Worm (Caenorhabditis elegans) whole organism, young adult: ENCODE results near the gene F22F7.8.
A peak's percentile ranks its signal among the peaks of the same experiment; 100 is the strongest.

Experiments used
- B0336.3 ChIP-seq: fragments of 200-800 bp; sonication (Bioruptor generic); IDR thresholded peaks from 2 replicates; pipeline ENCODE4 v1.3.6; 2022; ENCODE audit warnings: missing genetic modification characterization, missing compliant biosample characterization
- F22D6.2 ChIP-seq: sonication (generic microtip); optimal IDR thresholded peaks from 2 replicates; lab custom pipeline; 2016; ENCODE audit warnings: mild to moderate bottlenecking, missing genetic modification characterization, missing compliant biosample characterization
- F37B4.10 ChIP-seq: fragments of 200-800 bp; sonication (Bioruptor generic); IDR thresholded peaks from 2 replicates; pipeline ENCODE4 v1.3.6; 2022; ENCODE audit warnings: missing genetic modification characterization, missing compliant biosample characterization
- F57A8.1 ChIP-seq: fragments of 200-800 bp; sonication (Bioruptor generic); optimal IDR thresholded peaks from 2 replicates; lab custom pipeline; 2018; ENCODE audit warnings: mild to moderate bottlenecking, missing genetic modification characterization, moderate library complexity, missing compliant biosample characterization
- F57C9.4 ChIP-seq: sonication (generic microtip); optimal IDR thresholded peaks from 2 replicates; lab custom pipeline; 2017; ENCODE audit warnings: mild to moderate bottlenecking, missing genetic modification characterization, missing compliant biosample characterization
- K12H6.12 ChIP-seq: fragments of 200-800 bp; sonication (Bioruptor generic); optimal IDR thresholded peaks from 2 replicates; lab custom pipeline; 2018; ENCODE audit warnings: mild to moderate bottlenecking, missing genetic modification characterization, missing compliant biosample characterization
- T07F8.4 ChIP-seq: sonication (generic microtip); optimal IDR thresholded peaks from 2 replicates; lab custom pipeline; 2016; ENCODE audit warnings: mild to moderate bottlenecking, missing genetic modification characterization, moderate library complexity, missing compliant biosample characterization
- Y67H2A.10 ChIP-seq: fragments of 200-800 bp; sonication (Bioruptor generic); conservative IDR thresholded peaks from 2 replicates; pipeline ENCODE4 v1.3.6; 2022; ENCODE audit warnings: missing genetic modification reagents, missing genetic modification characterization, missing compliant biosample characterization
- Y79H2A.3 ChIP-seq: fragments of 200-800 bp; sonication (Bioruptor generic); conservative IDR thresholded peaks from 2 replicates; pipeline ENCODE4 v1.3.6; 2022; ENCODE audit warnings: missing genetic modification reagents, missing genetic modification characterization, missing compliant biosample characterization
- ZK185.1 ChIP-seq: sonication (generic microtip); optimal IDR thresholded peaks from 2 replicates; lab custom pipeline; 2016; ENCODE audit warnings: mild to moderate bottlenecking, missing genetic modification characterization, missing compliant biosample characterization; ENCODE audit not compliant: poor library complexity, severe bottlenecking
- atf-7 ChIP-seq: sonication (generic microtip); optimal IDR thresholded peaks from 2 replicates; lab custom pipeline; 2017; ENCODE audit warnings: mild to moderate bottlenecking, missing genetic modification characterization, missing compliant biosample characterization
- attf-6 ChIP-seq: fragments of 200-800 bp; sonication (Bioruptor generic); IDR thresholded peaks from 2 replicates; pipeline ENCODE4 v1.3.6; 2022; ENCODE audit warnings: missing genetic modification reagents, missing genetic modification characterization, missing compliant biosample characterization
- bed-2 ChIP-seq: fragments of 200-800 bp; sonication (Bioruptor generic); IDR thresholded peaks from 2 replicates; pipeline ENCODE4 v1.3.6; 2022; ENCODE audit warnings: missing genetic modification reagents, missing genetic modification characterization, missing compliant biosample characterization
- ceh-100 ChIP-seq: fragments of 200-800 bp; sonication (Bioruptor generic); IDR thresholded peaks from 2 replicates; pipeline ENCODE4 v1.3.6; 2022; ENCODE audit warnings: missing genetic modification reagents, missing genetic modification characterization, missing compliant biosample characterization
- ceh-40 ChIP-seq: fragments of 200-800 bp; sonication (Bioruptor generic); IDR thresholded peaks from 2 replicates; pipeline ENCODE4 v1.3.6; 2022; ENCODE audit warnings: missing genetic modification characterization, missing compliant biosample characterization
- ceh-58 ChIP-seq: fragments of 200-800 bp; sonication (Bioruptor generic); IDR thresholded peaks from 2 replicates; pipeline ENCODE4 v1.3.6; 2022; ENCODE audit warnings: missing genetic modification characterization, missing compliant biosample characterization
- die-1 ChIP-seq: sonication (generic microtip); optimal IDR thresholded peaks from 2 replicates; lab custom pipeline; 2016; ENCODE audit warnings: missing genotype, mild to moderate bottlenecking, missing genetic modification characterization, missing compliant biosample characterization
- dpl-1 ChIP-seq: fragments of 150-350 bp; optimal IDR thresholded peaks from 2 replicates; lab custom pipeline; 2014; ENCODE audit warnings: missing biosample characterization, missing genetic modification reagents, missing genetic modification characterization
- efl-1 ChIP-seq: fragments of 150-350 bp; optimal IDR thresholded peaks from 2 replicates; lab custom pipeline; 2014; ENCODE audit warnings: missing biosample characterization, missing genetic modification reagents, missing genetic modification characterization
- egl-18 ChIP-seq: fragments of 200-800 bp; sonication (Bioruptor generic); IDR thresholded peaks from 2 replicates; pipeline ENCODE4 v1.3.6; 2022; ENCODE audit warnings: missing genetic modification reagents, missing genetic modification characterization, missing compliant biosample characterization
- ekl-4 ChIP-seq: fragments of 200-800 bp; sonication (Bioruptor generic); IDR thresholded peaks from 2 replicates; pipeline ENCODE4 v1.3.6; 2022; ENCODE audit warnings: missing genetic modification reagents, missing genetic modification characterization, missing compliant biosample characterization
- hmg-20 ChIP-seq: fragments of 200-800 bp; sonication (Bioruptor generic); IDR thresholded peaks from 2 replicates; pipeline ENCODE4 v1.3.6; 2022; ENCODE audit warnings: missing genetic modification reagents, missing genetic modification characterization, missing compliant biosample characterization
- hrde-1 ChIP-seq: sonication (generic microtip); optimal IDR thresholded peaks from 2 replicates; lab custom pipeline; 2016; ENCODE audit warnings: missing genetic modification characterization, mild to moderate bottlenecking, missing compliant biosample characterization, moderate library complexity, missing genotype, missing genetic modification reagents, borderline replicate concordance
- lin-35 ChIP-seq, 3 experiments: fragments of 150-350 bp in 2 of 3; sonication (generic microtip) in 1 of 3; optimal IDR thresholded peaks; 2 replicates each; lab custom pipeline; 2014 to 2018; ENCODE audit warnings: missing biosample characterization in 3 of 3, missing genetic modification characterization in 3 of 3, missing genetic modification reagents in 3 of 3
- madf-8 ChIP-seq: fragments of 200-800 bp; sonication (Bioruptor generic); conservative IDR thresholded peaks from 2 replicates; pipeline ENCODE4 v1.3.6; 2022; ENCODE audit warnings: missing genetic modification reagents, missing genetic modification characterization, missing compliant biosample characterization
- nfya-1 ChIP-seq: sonication (generic microtip); optimal IDR thresholded peaks from 2 replicates; lab custom pipeline; 2017; ENCODE audit warnings: antibody characterized with exemption, missing compliant biosample characterization, missing genetic modification characterization, borderline replicate concordance; ENCODE audit not compliant: insufficient read depth
- nfya-2 ChIP-seq: fragments of 200-800 bp; sonication (Bioruptor generic); IDR thresholded peaks from 2 replicates; pipeline ENCODE4 v1.3.6; 2022; ENCODE audit warnings: missing genetic modification reagents, missing genetic modification characterization, missing compliant biosample characterization
- nhr-27 ChIP-seq: fragments of 200-800 bp; sonication (Bioruptor generic); optimal IDR thresholded peaks from 2 replicates; lab custom pipeline; 2018; ENCODE audit warnings: mild to moderate bottlenecking, missing genetic modification characterization, moderate library complexity, missing compliant biosample characterization
- pha-4 ChIP-seq: fragments of 150-350 bp; sonication (generic microtip); optimal IDR thresholded peaks from 2 replicates; lab custom pipeline; 2014; ENCODE audit warnings: missing biosample characterization, missing genetic modification reagents, missing genetic modification characterization
- sptf-2 ChIP-seq: fragments of 200-800 bp; sonication (Bioruptor generic); optimal IDR thresholded peaks from 2 replicates; lab custom pipeline; 2018; ENCODE audit warnings: mild to moderate bottlenecking, missing genetic modification characterization, missing compliant biosample characterization
- tbx-9 ChIP-seq: sonication (generic microtip); optimal IDR thresholded peaks from 2 replicates; lab custom pipeline; 2016; ENCODE audit warnings: borderline replicate concordance, missing genetic modification characterization, inconsistent platforms, missing compliant biosample characterization
- zim-3 ChIP-seq: sonication (generic microtip); optimal IDR thresholded peaks from 2 replicates; lab custom pipeline; 2017; ENCODE audit warnings: mild to moderate bottlenecking, missing genetic modification characterization, moderate library complexity, missing compliant biosample characterization
- ztf-18 ChIP-seq: sonication (generic microtip); optimal IDR thresholded peaks from 2 replicates; lab custom pipeline; 2016; ENCODE audit warnings: missing genotype, mild to moderate bottlenecking, missing genetic modification characterization, missing compliant biosample characterization

F22F7.8 gene

DNA sequence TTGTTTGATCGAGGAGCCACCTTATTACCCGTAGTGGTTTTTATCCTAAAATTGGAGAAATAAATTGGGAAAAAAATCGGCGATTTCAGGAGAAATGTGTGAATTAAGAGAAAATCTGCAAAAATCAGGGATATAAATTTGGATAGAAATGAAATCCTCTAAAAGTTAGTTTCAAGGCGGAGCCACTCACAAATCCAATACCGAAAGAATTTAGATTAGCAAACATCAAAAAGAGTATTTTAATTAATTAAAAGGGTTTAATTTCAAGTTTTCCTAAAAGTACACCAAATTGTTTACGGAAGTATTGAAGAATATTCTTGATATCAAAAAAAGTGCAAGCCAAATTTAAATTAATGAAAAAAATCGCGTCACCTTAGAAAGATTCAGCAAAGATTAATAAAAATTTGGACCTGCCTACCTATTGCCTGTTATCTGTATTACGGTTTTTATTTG is at the start of gene F22F7.8:
Gene F22F7.8, minus strand, starts transcription at position 51 of the 453 bp plus-strand sequence.
- TF ChIP-seq ceh-40 (GFP tag; lab: Robert Waterston, UW): no peak
- TF ChIP-seq nfya-1 (tag; lab: Kevin White, UChicago): no peak
- TF ChIP-seq K12H6.12 (tag; lab: Kevin White, UChicago): no peak
- no peak for TF ChIP-seq hrde-1 (tag; lab: Kevin White, UChicago)
- no peak for TF ChIP-seq Y79H2A.3 (GFP tag; lab: Robert Waterston, UW)
- no peak for TF ChIP-seq F22D6.2 (tag; lab: Kevin White, UChicago)
- no peak for TF ChIP-seq F57A8.1
- no peak for TF ChIP-seq F37B4.10 (GFP tag; lab: Robert Waterston, UW)
- TF ChIP-seq ZK185.1 (tag; lab: Kevin White, UChicago): no peak
- TF ChIP-seq ceh-58: no peak
- no peak for TF ChIP-seq egl-18 (GFP tag; lab: Robert Waterston, UW)
- TF ChIP-seq tbx-9: no peak
- no peak for TF ChIP-seq T07F8.4 (tag; lab: Kevin White, UChicago)
- TF ChIP-seq nfya-2 (GFP tag; lab: Robert Waterston, UW): no peak
- TF ChIP-seq ekl-4 (GFP tag; lab: Robert Waterston, UW): no peak
- no peak for TF ChIP-seq nhr-27 (tag; lab: Kevin White, UChicago)
- TF ChIP-seq Y67H2A.10 (GFP tag; lab: Robert Waterston, UW): no peak
- no peak for TF ChIP-seq attf-6 (GFP tag; lab: Robert Waterston, UW)
- no peak for TF ChIP-seq pha-4 (tag; lab: Kevin White, UChicago)
- TF ChIP-seq, all 124 proteins: peak for 0

DNA sequence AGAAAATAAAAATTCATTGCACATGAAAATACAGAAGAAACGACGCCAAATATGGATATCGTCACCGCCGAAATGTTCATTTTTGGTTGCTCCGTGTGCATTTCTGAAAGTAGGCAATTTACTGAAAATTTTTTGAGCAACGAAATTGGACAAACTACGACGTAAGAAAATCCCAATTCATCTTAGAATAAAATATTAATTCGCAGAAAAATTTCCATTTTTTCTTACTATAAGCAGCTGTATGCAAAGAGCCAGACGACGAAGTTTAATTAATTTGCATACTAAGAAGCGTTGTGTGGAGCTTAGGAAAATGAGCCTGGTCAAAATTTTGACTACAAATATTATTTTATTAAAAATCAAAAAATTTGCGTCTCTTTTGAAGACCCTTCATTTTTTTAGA is 44.9 kb upstream of the F22F7.8 start, which contains the start of gene srbc-19:
Gene srbc-19, minus strand, starts transcription at position 101 of the 400 bp plus-strand sequence.
- TF ChIP-seq B0336.3 (GFP tag; lab: Robert Waterston, UW): no peak
- TF ChIP-seq hmg-20 (GFP tag; lab: Robert Waterston, UW): no peak
- TF ChIP-seq lin-35 (GFP tag; optimal IDR thresholded peaks at IDR 0.05; lab: Kevin White, UChicago): no peak
- no peak for TF ChIP-seq die-1 (tag; lab: Kevin White, UChicago)
- TF ChIP-seq nfya-1 (tag; lab: Kevin White, UChicago): no peak
- TF ChIP-seq sptf-2: no peak
- no peak for TF ChIP-seq ceh-58
- no peak for TF ChIP-seq ceh-100 (GFP tag; lab: Robert Waterston, UW)
- TF ChIP-seq F57C9.4 (tag; lab: Kevin White, UChicago): no peak
- TF ChIP-seq ztf-18 (tag; lab: Kevin White, UChicago): no peak
- TF ChIP-seq zim-3 (tag; lab: Kevin White, UChicago): no peak
- TF ChIP-seq, all 124 proteins: peak for 0

DNA sequence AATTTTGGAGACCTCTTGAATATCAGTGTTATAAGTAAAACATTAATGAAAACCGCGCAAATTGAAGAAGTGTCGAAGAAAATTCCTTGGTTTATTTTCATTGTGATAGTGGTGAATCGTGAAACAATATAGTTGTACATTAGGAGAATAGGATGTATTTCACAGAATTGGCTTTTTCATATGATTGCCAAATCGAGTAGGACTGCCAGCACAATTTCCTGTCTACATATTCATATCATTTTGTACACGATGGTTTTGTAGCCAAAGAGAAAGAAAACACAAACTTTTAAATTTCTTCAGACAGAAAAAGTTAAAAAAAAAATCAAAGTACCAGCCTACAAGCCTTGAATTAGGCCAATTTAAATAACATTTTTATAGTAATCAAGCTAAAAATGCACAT is 42.0 kb upstream of the F22F7.8 start, which contains the start of gene str-255:
Gene str-255, minus strand, starts transcription at position 101 of the 400 bp plus-strand sequence.
- TF ChIP-seq Y67H2A.10 (GFP tag; lab: Robert Waterston, UW) (no peak), dpl-1 (no peak), ceh-100 (GFP tag; lab: Robert Waterston, UW) (no peak)

ce11 chrV:2159331-2159730 is 37.6 kb upstream of the F22F7.8 start, which contains the start of gene C45H4.14:
Gene C45H4.14 (minus strand): TSS chrV:2159431.
- TF ChIP-seq lin-35 (GFP tag; optimal IDR thresholded peaks at IDR 0.05; lab: Kevin White, UChicago) (no peak), efl-1 (peak; percentile 45), madf-8 (GFP tag; lab: Robert Waterston, UW) (0 out of 2 replicates have a peak, but pooled peaks have one; percentile 9)

- TF ChIP-seq sptf-2 (no peak), atf-7 (tag; lab: Kevin White, UChicago) (no peak), bed-2 (GFP tag; lab: Robert Waterston, UW) (no peak)
These were observed 35.1 kb upstream of the F22F7.8 start, which contains the start of gene srbc-22 for ce11 chrV:2156830-2157229. Gene srbc-22 (plus strand): TSS chrV:2157130.
